Fruit fly (Drosophila melanogaster) whole organism: ENCODE data around the gene CG8907.

Source experiments
- CG8478 ChIP-seq: fragments of >200 bp; optimal IDR thresholded peaks from 2 replicates; lab custom pipeline; 2018; ENCODE audit warnings: inconsistent platforms
- Dll ChIP-seq: fragments of >200 bp; optimal IDR thresholded peaks from 2 replicates; lab custom pipeline; 2017
- EcR ChIP-seq, 2 experiments: fragments of >200 bp; optimal IDR thresholded peaks; 2 replicates each; lab custom pipeline; 2017; ENCODE audit warnings: missing biosample characterization in 2 of 2, missing genetic modification characterization in 2 of 2, missing genetic modification reagents in 2 of 2
- pan ChIP-seq: fragments of >200 bp; optimal IDR thresholded peaks from 2 replicates; lab custom pipeline; 2017
- psq ChIP-seq: fragments of >200 bp; optimal IDR thresholded peaks from 2 replicates; lab custom pipeline; 2017
- usp ChIP-seq: fragments of >200 bp; optimal IDR thresholded peaks from 2 replicates; lab custom pipeline; 2017; ENCODE audit warnings: missing biosample characterization, missing genetic modification characterization, mixed read lengths

DNA sequence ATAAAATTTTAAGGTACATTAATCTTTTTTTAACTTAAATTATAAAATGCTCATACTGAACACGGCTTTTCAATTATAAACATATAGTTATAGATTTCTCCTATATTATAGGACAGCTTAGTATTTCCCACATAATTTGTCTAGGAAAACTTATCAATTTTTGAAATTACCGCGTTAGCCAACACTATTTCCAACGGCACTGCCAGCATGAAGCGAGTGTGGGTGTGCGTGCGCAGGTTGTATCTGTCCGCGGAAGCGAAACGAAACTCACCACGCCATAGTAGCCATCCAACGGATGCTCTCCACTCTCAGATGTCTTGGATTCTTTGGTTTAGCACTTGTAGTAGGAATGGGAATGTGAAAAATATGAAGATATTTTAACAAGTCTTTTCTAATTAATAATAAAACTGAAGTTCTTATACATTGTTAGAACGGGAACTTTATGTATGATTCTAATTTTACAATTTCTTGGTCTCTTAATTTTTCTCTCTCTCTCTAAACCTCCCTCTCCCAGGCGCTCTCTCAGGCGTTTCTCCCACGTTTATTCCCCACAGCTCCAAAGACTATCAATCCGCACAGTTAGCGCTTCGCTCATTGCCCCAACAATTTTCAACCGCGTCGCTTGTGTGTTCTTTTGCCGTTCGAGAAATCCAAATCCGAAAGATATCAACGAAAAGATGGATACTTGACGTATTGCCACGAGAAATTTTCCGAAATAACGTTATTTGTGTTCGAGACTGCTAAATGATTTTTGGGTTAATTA is 45.5 kb downstream of the CG8907 start, which contains the start of gene Dad:
- TF ChIP-seq pan (lab: Kevin White, UChicago): no peak
- no peak for TF ChIP-seq usp (GFP tag; lab: Kevin White, UChicago)
- no peak for TF ChIP-seq EcR (GFP tag; optimal IDR thresholded peaks at IDR 0.05; lab: Kevin White, UChicago)
- TF ChIP-seq Dll (lab: Kevin White, UChicago): peak; percentile 90
- no peak for TF ChIP-seq CG8478 (lab: Kevin White, UChicago)
- TF ChIP-seq psq (lab: Kevin White, UChicago): no peak
